Worm (Caenorhabditis elegans) whole organism, young adult: ENCODE results near the gene srbc-32.

Experiments
- B0035.1 ChIP-seq: sonication (generic microtip); optimal IDR thresholded peaks from 2 replicates; lab custom pipeline; 2016; ENCODE audit warnings: missing genetic modification characterization, mild to moderate bottlenecking, missing compliant biosample characterization, missing genotype, missing genetic modification reagents
- F10E7.11 ChIP-seq: sonication (generic microtip); optimal IDR thresholded peaks from 2 replicates; lab custom pipeline; 2017; ENCODE audit warnings: mild to moderate bottlenecking, missing genetic modification characterization, moderate library complexity, missing compliant biosample characterization
- bed-1 ChIP-seq: fragments of 200-800 bp; sonication (Bioruptor generic); IDR thresholded peaks from 2 replicates; pipeline ENCODE4 v1.3.6; 2022; ENCODE audit warnings: missing genetic modification reagents, missing genetic modification characterization, missing compliant biosample characterization
- dox-1 ChIP-seq: fragments of 200-800 bp; sonication (Bioruptor generic); IDR thresholded peaks from 2 replicates; pipeline ENCODE4 v1.3.6; 2022; ENCODE audit warnings: missing genetic modification reagents, missing genetic modification characterization, missing compliant biosample characterization
- madf-3 ChIP-seq: fragments of 200-800 bp; sonication (Bioruptor generic); IDR thresholded peaks from 2 replicates; pipeline ENCODE4 v1.3.6; 2022; ENCODE audit warnings: missing genetic modification reagents, missing genetic modification characterization, missing compliant biosample characterization
- snpc-1.3 ChIP-seq: sonication (generic microtip); optimal IDR thresholded peaks from 2 replicates; lab custom pipeline; 2017; ENCODE audit warnings: missing genetic modification characterization, mild to moderate bottlenecking, missing compliant biosample characterization, antibody characterized with exemption, moderate library complexity, missing genotype, missing genetic modification reagents; ENCODE audit not compliant: insufficient read depth
- snpc-4 ChIP-seq, 5 experiments: fragments of 150-350 bp in 1 of 5; sonication (generic microtip) in 4 of 5; optimal IDR thresholded peaks; 2 replicates each; lab custom pipeline; 2014 to 2018; ENCODE audit warnings: missing genetic modification characterization in 5 of 5, missing biosample characterization in 3 of 5, antibody characterized with exemption in 2 of 5, mild to moderate bottlenecking in 2 of 5, missing compliant biosample characterization in 2 of 5, missing genotype in 2 of 5, moderate library complexity in 2 of 5, missing genetic modification reagents in 1 of 5
- unc-130 ChIP-seq: sonication (generic microtip); optimal IDR thresholded peaks from 2 replicates; lab custom pipeline; 2016; ENCODE audit warnings: missing genetic modification reagents, missing genetic modification characterization, missing compliant biosample characterization

DNA sequence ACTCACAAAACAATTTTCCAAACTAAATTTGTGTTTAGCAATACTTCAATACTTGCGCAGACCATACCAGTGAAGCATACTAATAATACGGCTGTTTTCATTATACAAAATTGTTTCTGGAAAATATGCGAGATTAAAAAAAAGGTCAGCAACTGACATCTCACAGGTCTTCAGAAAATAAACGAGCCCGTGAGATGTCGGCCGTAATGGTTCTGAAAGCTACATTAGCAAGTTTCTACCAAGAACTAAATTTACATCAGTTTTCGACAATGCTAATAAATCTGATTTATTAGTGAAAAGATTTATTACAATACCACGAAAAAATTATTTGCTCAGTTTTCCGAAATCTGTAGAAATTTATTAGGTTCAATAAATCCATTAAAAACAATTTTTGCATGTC, 9.3 kb downstream of the srbc-32 start, which contains the start of gene srbc-31:
- TF ChIP-seq snpc-1.3 (tag; lab: Kevin White, UChicago) = no peak
- TF ChIP-seq F10E7.11 = no peak
- no peak for TF ChIP-seq madf-3 (GFP tag; lab: Robert Waterston, UW)
- no peak for TF ChIP-seq B0035.1
- TF ChIP-seq snpc-4 (GFP tag; optimal IDR thresholded peaks at IDR 0.05; lab: Kevin White, UChicago) = no peak
- no peak for TF ChIP-seq snpc-4 (tag; optimal IDR thresholded peaks at IDR 0.05; lab: Kevin White, UChicago)
- TF ChIP-seq dox-1 (GFP tag; lab: Robert Waterston, UW) = no peak
- no peak for TF ChIP-seq unc-130
- no peak for TF ChIP-seq bed-1 (GFP tag; lab: Robert Waterston, UW)
